Fruit fly (Drosophila melanogaster): ENCODE measurements around the gene mtm.

Gene mtm

dm6 chr2L:6045972-6046718 is 9.3 kb upstream of the mtm start, which contains the start of gene Pfas (continued):
- TF ChIP-seq Asciz (GFP tag; optimal IDR thresholded peaks at IDR 0.05) (no peak), MESR4 (GFP tag; optimal IDR thresholded peaks at IDR 0.05) (peak; percentile 25), luna (GFP tag; optimal IDR thresholded peaks at IDR 0.05) (no peak), inv (GFP tag; IDR thresholded peaks at IDR 0.05; ENCODE audit: partially characterized antibody) (no peak), CG8924 (tag; optimal IDR thresholded peaks at IDR 0.05) (peak; percentile 36), Ptx1 (GFP tag; IDR thresholded peaks at IDR 0.05) (no peak), Awh (GFP tag; IDR thresholded peaks at IDR 0.05) (no peak), CG17186 (GFP tag; optimal IDR thresholded peaks at IDR 0.05) (no peak), Bteb2 (GFP tag; optimal IDR thresholded peaks at IDR 0.05) (peak; percentile 28), CG7556 (GFP tag; optimal IDR thresholded peaks at IDR 0.05) (peak; percentile 42), B-H2 (GFP tag; optimal IDR thresholded peaks at IDR 0.05) (peak; percentile 83), ap (GFP tag; IDR thresholded peaks at IDR 0.05) (no peak), CTCF (GFP tag; optimal IDR thresholded peaks at IDR 0.05) (peak; percentile 7), Myb (GFP tag; optimal IDR thresholded peaks at IDR 0.05) (peak; percentile 95), vfl (GFP tag; optimal IDR thresholded peaks at IDR 0.05) (peak; percentile 64), CG4707 (GFP tag; optimal IDR thresholded peaks at IDR 0.05) (no peak), bcd (GFP tag; optimal IDR thresholded peaks at IDR 0.05) (peak; percentile 40), Antp (GFP tag; optimal IDR thresholded peaks at IDR 0.05) (peak; percentile 38), sima (GFP tag; optimal IDR thresholded peaks at IDR 0.05) (peak; percentile 3), CG18262 (tag; optimal IDR thresholded peaks at IDR 0.05) (peak; percentile 33), kni (GFP tag; optimal IDR thresholded peaks at IDR 0.05) (peak; percentile 3), br (optimal IDR thresholded peaks at IDR 0.05) (no peak), CG13775 (GFP tag; optimal IDR thresholded peaks at IDR 0.05) (no peak), salm (tag; optimal IDR thresholded peaks at IDR 0.05) (no peak), NFAT (GFP tag; IDR thresholded peaks at IDR 0.05) (peak; percentile 54; the same call in 1 of the 2 replicates), crol (GFP tag; IDR thresholded peaks at IDR 0.05) (no peak), CG11247 (GFP tag; IDR thresholded peaks at IDR 0.05) (no peak), CG7372 (GFP tag; IDR thresholded peaks at IDR 0.05) (0 out of 2 replicates have a peak, but pooled peaks have one; percentile 26), pnt (GFP tag; optimal IDR thresholded peaks at IDR 0.05) (peak; percentile 3), tgo (GFP tag; IDR thresholded peaks at IDR 0.05) (no peak; the same call in 2 of the 3 replicates), ewg (GFP tag; optimal IDR thresholded peaks at IDR 0.05) (peak; percentile 6), CG14860 (GFP tag; IDR thresholded peaks at IDR 0.05; ENCODE audit: partially characterized antibody) (no peak), CG14667 (GFP tag; IDR thresholded peaks at IDR 0.05) (no peak), maf-S (GFP tag; optimal IDR thresholded peaks at IDR 0.05) (peak; percentile 27), zfh2 (GFP tag; optimal IDR thresholded peaks at IDR 0.05) (peak; percentile 72), Hr78 (GFP tag; optimal IDR thresholded peaks at IDR 0.05) (peak in 1 of 2 experiments; percentile 41), CG4282 (GFP tag; optimal IDR thresholded peaks at IDR 0.05) (peak; percentile 27), CG10654 (GFP tag; optimal IDR thresholded peaks at IDR 0.05) (peak; percentile 30), jumu (GFP tag; optimal IDR thresholded peaks at IDR 0.05) (peak; percentile 34), Atf3 (GFP tag; optimal IDR thresholded peaks at IDR 0.05) (no peak), cwo (GFP tag; optimal IDR thresholded peaks at IDR 0.05) (peak; percentile 81), dysf (GFP tag; IDR thresholded peaks at IDR 0.05) (peak; percentile 51; the same call in 2 of the 3 replicates), tx (GFP tag; optimal IDR thresholded peaks at IDR 0.05) (peak; percentile 47), Atf-2 (GFP tag; optimal IDR thresholded peaks at IDR 0.05) (peak; percentile 15), CG9609 (GFP tag; optimal IDR thresholded peaks at IDR 0.05) (peak; percentile 48), Deaf1 (tag; optimal IDR thresholded peaks at IDR 0.05) (peak; percentile 64), Nf-YC (tag; optimal IDR thresholded peaks at IDR 0.05) (peak; percentile 76), ATbp (GFP tag; optimal IDR thresholded peaks at IDR 0.05) (peak; percentile 20), oc (tag; optimal IDR thresholded peaks at IDR 0.05) (peak; percentile 15), CG2120 (GFP tag; optimal IDR thresholded peaks at IDR 0.05) (peak; percentile 88), eyg (GFP tag; optimal IDR thresholded peaks at IDR 0.05) (peak; percentile 17)

All from whole organism, embryonic.